Worm (Caenorhabditis elegans) whole organism, L4 larva: ENCODE data around the gene K09G1.1.

ENCODE experiments used
- Y48G9A.11 ChIP-seq: fragments of 200-800 bp; sonication (Bioruptor generic); IDR thresholded peaks from 2 replicates; pipeline ENCODE4 v1.3.6; 2022; ENCODE audit warnings: missing genetic modification reagents, missing genetic modification characterization, missing compliant biosample characterization
- ceh-44 ChIP-seq: fragments of 200-800 bp; sonication (Bioruptor generic); IDR thresholded peaks from 2 replicates; pipeline ENCODE4 v1.3.6; 2022; ENCODE audit warnings: missing genetic modification reagents, missing genetic modification characterization, missing compliant biosample characterization
- ceh-62 ChIP-seq: sonication (generic microtip); optimal IDR thresholded peaks from 2 replicates; lab custom pipeline; 2017; ENCODE audit warnings: missing biosample characterization, missing genetic modification characterization
- ces-1 ChIP-seq: fragments of 150-350 bp; sonication (generic microtip); optimal IDR thresholded peaks from 4 replicates; lab custom pipeline; 2014; ENCODE audit warnings: missing biosample characterization, missing genetic modification reagents, missing genetic modification characterization
- lim-7 ChIP-seq: fragments of 200-800 bp; sonication (Bioruptor generic); IDR thresholded peaks from 2 replicates; pipeline ENCODE4 v1.3.6; 2022; ENCODE audit warnings: missing genetic modification characterization, missing compliant biosample characterization
- lin-13 ChIP-seq: fragments of 150-350 bp; optimal IDR thresholded peaks from 2 replicates; lab custom pipeline; 2014; ENCODE audit warnings: missing biosample characterization, missing genetic modification reagents, missing genetic modification characterization
- mes-2 ChIP-seq: sonication (generic microtip); optimal IDR thresholded peaks from 2 replicates; lab custom pipeline; 2016; ENCODE audit warnings: missing genotype, mild to moderate bottlenecking, missing genetic modification characterization, missing compliant biosample characterization; ENCODE audit not compliant: poor library complexity, severe bottlenecking
- nhr-102 ChIP-seq: sonication (generic microtip); optimal IDR thresholded peaks from 2 replicates; lab custom pipeline; 2016; ENCODE audit warnings: mild to moderate bottlenecking, missing genetic modification characterization, moderate library complexity, missing compliant biosample characterization
- nhr-25 ChIP-seq: sonication (generic microtip); optimal IDR thresholded peaks from 2 replicates; lab custom pipeline; 2017; ENCODE audit warnings: missing genetic modification characterization, mild to moderate bottlenecking, missing compliant biosample characterization, antibody characterized with exemption, moderate library complexity, borderline replicate concordance; ENCODE audit not compliant: insufficient read depth
- pha-4 ChIP-seq, 2 experiments: fragments of 150-350 bp in 1 of 2; fragments of 200-800 bp in 1 of 2; sonication (Bioruptor generic) in 1 of 2; IDR thresholded peaks in 1 of 2; optimal IDR thresholded peaks in 1 of 2; 2 replicates each; pipeline versions ENCODE4 v1.3.6 to Lab custom; 2014 to 2022; ENCODE audit warnings: missing genetic modification characterization in 2 of 2, missing genetic modification reagents in 2 of 2, missing biosample characterization in 1 of 2, missing compliant biosample characterization in 1 of 2
- skn-1 ChIP-seq: fragments of 150-350 bp; optimal IDR thresholded peaks from 2 replicates; lab custom pipeline; 2014; ENCODE audit warnings: missing biosample characterization, missing genetic modification characterization
- snpc-1.2 ChIP-seq: fragments of 200-800 bp; sonication (Bioruptor generic); IDR thresholded peaks from 2 replicates; pipeline ENCODE4 v1.3.6; 2022; ENCODE audit warnings: missing genetic modification reagents, missing genetic modification characterization, missing compliant biosample characterization
- unc-62 ChIP-seq, 3 experiments: fragments of 150-350 bp in 1 of 3; sonication (generic microtip); optimal IDR thresholded peaks in 2 of 3; peaks in 1 of 3; 1 replicate in 1 of 3; 2 replicates in 2 of 3; lab custom pipeline; 2014 to 2017; ENCODE audit warnings: missing biosample characterization in 3 of 3, missing genetic modification characterization in 3 of 3, missing genetic modification reagents in 3 of 3, missing genotype in 1 of 3
- zag-1 ChIP-seq: fragments of 150-350 bp; optimal IDR thresholded peaks from 2 replicates; lab custom pipeline; 2014; ENCODE audit warnings: missing biosample characterization, missing genetic modification characterization

ce11 chrV:9588574-9588973 is 5.2 kb downstream of the K09G1.1 start:
- TF ChIP-seq mes-2 (tag; lab: Kevin White, UChicago) (no peak), lin-13 (GFP tag; lab: Kevin White, UChicago) (no peak), snpc-1.2 (GFP tag; lab: Robert Waterston, UW) (no peak), nhr-25 (tag; lab: Kevin White, UChicago) (no peak), zag-1 (tag; lab: Kevin White, UChicago) (no peak), ceh-62 (tag; lab: Kevin White, UChicago) (no peak), pha-4 (GFP tag; IDR thresholded peaks at IDR 0.05; lab: Robert Waterston, UW) (no peak), pha-4 (tag; optimal IDR thresholded peaks at IDR 0.05; lab: Kevin White, UChicago) (no peak), lim-7 (GFP tag; lab: Robert Waterston, UW) (no peak), skn-1 (no peak), nhr-102 (no peak), unc-62 (GFP tag; optimal IDR thresholded peaks at IDR 0.05 in 1 of 2; lab: Kevin White, UChicago) (no peak), unc-62 (tag; optimal IDR thresholded peaks at IDR 0.05; lab: Kevin White, UChicago) (no peak), ceh-44 (no peak), ces-1 (GFP tag; lab: Kevin White, UChicago) (no peak), Y48G9A.11 (GFP tag; lab: Robert Waterston, UW) (no peak)
